Fruit fly (Drosophila melanogaster): Measurements from ENCODE around the gene Zif.

DNA sequence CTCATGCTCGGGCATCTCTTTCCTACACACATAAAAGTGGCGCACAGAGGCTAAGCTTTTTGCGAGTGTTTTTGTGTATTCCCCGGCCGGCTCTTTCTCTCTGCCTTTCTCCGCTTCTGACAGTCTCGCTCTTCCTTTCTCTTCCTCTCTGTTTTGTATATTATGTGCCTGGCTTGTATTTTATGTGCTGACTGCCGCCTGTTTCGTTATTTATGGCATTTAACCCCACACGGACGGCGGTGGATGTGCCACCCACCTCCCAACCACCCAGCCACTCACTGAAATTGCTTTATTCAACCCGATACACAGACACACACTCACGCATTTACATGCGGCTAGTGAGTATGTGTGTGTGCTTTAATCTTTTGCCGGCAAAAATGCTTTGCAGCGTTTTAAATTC is 36.9 kb upstream of the Zif start:
- TF ChIP-seq Gug (GFP tag; IDR thresholded peaks at IDR 0.05): no peak
- no peak for TF ChIP-seq spab (GFP tag; optimal IDR thresholded peaks at IDR 0.05)
- no peak for TF ChIP-seq CG10631 (GFP tag; optimal IDR thresholded peaks at IDR 0.05)
- TF ChIP-seq CG9139 (GFP tag; optimal IDR thresholded peaks at IDR 0.05): no peak
- no peak for TF ChIP-seq Hr39 (GFP tag; optimal IDR thresholded peaks at IDR 0.05)
- TF ChIP-seq Ets96B (tag; optimal IDR thresholded peaks at IDR 0.05): no peak
- no peak for TF ChIP-seq OdsH (GFP tag; optimal IDR thresholded peaks at IDR 0.05)
- TF ChIP-seq Smox (GFP tag; optimal IDR thresholded peaks at IDR 0.05): no peak
- no peak for TF ChIP-seq Hr4 (GFP tag; optimal IDR thresholded peaks at IDR 0.05)
- no peak for TF ChIP-seq CG6276 (GFP tag; optimal IDR thresholded peaks at IDR 0.05)
- TF ChIP-seq Sox15 (GFP tag; optimal IDR thresholded peaks at IDR 0.05): no peak
- no peak for TF ChIP-seq ss (GFP tag; optimal IDR thresholded peaks at IDR 0.05)

Data from whole organism, prepupa.